Fruit fly (Drosophila melanogaster) whole organism, wandering third instar larva: ENCODE data around the gene Ir94a.

Experiments used
- Abd-B ChIP-seq: fragments of >200 bp; optimal IDR thresholded peaks from 2 replicates; lab custom pipeline; 2017; ENCODE audit warnings: missing biosample characterization, missing genetic modification characterization
- Hnf4 ChIP-seq: fragments of 200-800 bp; sonication (Bioruptor generic); optimal IDR thresholded peaks from 2 replicates; lab custom pipeline; 2016; ENCODE audit warnings: missing biosample characterization, mild to moderate bottlenecking, missing genetic modification characterization
- Hr78 ChIP-seq: fragments of >200 bp; optimal IDR thresholded peaks from 2 replicates; lab custom pipeline; 2017; ENCODE audit warnings: missing biosample characterization, missing genetic modification characterization
- br ChIP-seq: fragments of 200-800 bp; sonication (Bioruptor generic); optimal IDR thresholded peaks from 2 replicates; lab custom pipeline; 2016; ENCODE audit warnings: missing biosample characterization, missing genetic modification characterization
- brk ChIP-seq: fragments of 200-800 bp; sonication (Bioruptor generic); optimal IDR thresholded peaks from 2 replicates; lab custom pipeline; 2016; ENCODE audit warnings: missing biosample characterization, mild to moderate bottlenecking, missing genetic modification characterization

- TF ChIP-seq br (GFP tag; lab: Kevin White, UChicago) (no peak), Abd-B (no peak), Hnf4 (no peak), brk (GFP tag; lab: Kevin White, UChicago) (no peak), Hr78 (no peak)
These were observed 45.0 kb downstream of the Ir94a start for dm6 chr3R:22158243-22158642.
